Fruit fly (Drosophila melanogaster) whole organism, embryonic: ENCODE data around the gene QIL1.

Experiments
- Atf3 ChIP-seq: fragments of 200-800 bp; sonication (Bioruptor generic); optimal IDR thresholded peaks from 3 replicates; lab custom pipeline; 2016; ENCODE audit warnings: missing biosample characterization, missing genetic modification characterization
- Bgb ChIP-seq: fragments of 200-800 bp; sonication (Bioruptor generic); IDR thresholded peaks from 2 replicates; pipeline ENCODE4 v1.3.6; 2022; ENCODE audit warnings: missing biosample characterization, missing genetic modification characterization; ENCODE audit not compliant: partially characterized antibody
- CG1024 ChIP-seq: fragments of 200-800 bp; sonication (Bioruptor generic); IDR thresholded peaks from 2 replicates; pipeline ENCODE4 v1.3.6; 2022; ENCODE audit warnings: missing biosample characterization, missing genetic modification characterization
- CG10366 ChIP-seq: fragments of 200-800 bp; sonication (Bioruptor generic); IDR thresholded peaks from 2 replicates; pipeline ENCODE4 v1.3.6; 2022; ENCODE audit warnings: missing biosample characterization, missing genetic modification characterization
- CG10462 ChIP-seq: fragments of 200-800 bp; sonication (Bioruptor generic); optimal IDR thresholded peaks from 2 replicates; lab custom pipeline; 2016; ENCODE audit warnings: missing biosample characterization, missing genetic modification characterization
- CG10543 ChIP-seq: fragments of 200-800 bp; sonication (Bioruptor generic); optimal IDR thresholded peaks from 3 replicates; lab custom pipeline; 2017; ENCODE audit warnings: missing biosample characterization, mild to moderate bottlenecking, missing genetic modification characterization, moderate library complexity
- CG11398 ChIP-seq: fragments of 200-800 bp; sonication (Bioruptor generic); optimal IDR thresholded peaks from 2 replicates; lab custom pipeline; 2016; ENCODE audit warnings: missing biosample characterization, missing genetic modification characterization
- CG12071 ChIP-seq: fragments of 200-800 bp; sonication (Bioruptor generic); optimal IDR thresholded peaks from 3 replicates; lab custom pipeline; 2018; ENCODE audit warnings: missing biosample characterization, mild to moderate bottlenecking, missing genetic modification characterization
- CG13123 ChIP-seq: fragments of 200-800 bp; sonication (Bioruptor generic); optimal IDR thresholded peaks from 2 replicates; lab custom pipeline; 2016; ENCODE audit warnings: missing biosample characterization, missing genetic modification characterization
- CG13287 ChIP-seq: fragments of 200-800 bp; sonication (Bioruptor generic); IDR thresholded peaks from 2 replicates; pipeline ENCODE4 v1.3.6; 2022; ENCODE audit warnings: missing biosample characterization, missing genetic modification characterization; ENCODE audit not compliant: partially characterized antibody
- CG13424 ChIP-seq: fragments of 200-800 bp; sonication (Bioruptor generic); optimal IDR thresholded peaks from 2 replicates; lab custom pipeline; 2019; ENCODE audit warnings: missing biosample characterization, mild to moderate bottlenecking, missing genetic modification characterization, moderate library complexity
- CG14441 ChIP-seq: fragments of 200-800 bp; sonication (Bioruptor generic); IDR thresholded peaks from 2 replicates; pipeline ENCODE4 v1.3.6; 2022; ENCODE audit warnings: missing biosample characterization, missing genetic modification characterization
- CG17568 ChIP-seq: fragments of 200-800 bp; sonication (Bioruptor generic); optimal IDR thresholded peaks from 2 replicates; lab custom pipeline; 2018; ENCODE audit warnings: missing biosample characterization, mild to moderate bottlenecking, missing genetic modification characterization, moderate library complexity
- CG2116 ChIP-seq: fragments of 200-800 bp; sonication (Bioruptor generic); optimal IDR thresholded peaks from 3 replicates; lab custom pipeline; 2018; ENCODE audit warnings: missing biosample characterization, mild to moderate bottlenecking, missing genetic modification characterization
- CG2120 ChIP-seq: fragments of 200-800 bp; sonication (Bioruptor generic); optimal IDR thresholded peaks from 3 replicates; lab custom pipeline; 2016; ENCODE audit warnings: missing biosample characterization, missing genetic modification characterization
- CG3847 ChIP-seq: fragments of 200-800 bp; sonication (Bioruptor generic); IDR thresholded peaks from 2 replicates; pipeline ENCODE4 v1.3.6; 2022; ENCODE audit warnings: missing biosample characterization, missing genetic modification characterization
- CG43689 ChIP-seq: fragments of 200-800 bp; sonication (Bioruptor generic); IDR thresholded peaks from 2 replicates; pipeline ENCODE4 v1.3.6; 2022; ENCODE audit warnings: missing biosample characterization, missing genetic modification characterization
- CG4820 ChIP-seq: fragments of 200-800 bp; sonication (Bioruptor generic); optimal IDR thresholded peaks from 3 replicates; lab custom pipeline; 2016; ENCODE audit warnings: missing biosample characterization, missing genetic modification characterization
- CG6683 ChIP-seq: fragments of 200-800 bp; sonication (Bioruptor generic); optimal IDR thresholded peaks from 2 replicates; lab custom pipeline; 2017; ENCODE audit warnings: missing biosample characterization, mild to moderate bottlenecking, missing genetic modification characterization, missing genetic modification reagents
- CG6791 ChIP-seq: fragments of 200-800 bp; sonication (Bioruptor generic); IDR thresholded peaks from 3 replicates; pipeline ENCODE4 v1.3.6; 2022; ENCODE audit warnings: missing biosample characterization, missing genetic modification characterization; ENCODE audit not compliant: partially characterized antibody
- CG7745 ChIP-seq: fragments of 200-800 bp; sonication (Bioruptor generic); optimal IDR thresholded peaks from 2 replicates; lab custom pipeline; 2018; ENCODE audit warnings: missing biosample characterization, mild to moderate bottlenecking, missing genetic modification characterization, moderate library complexity
- CG8388 ChIP-seq: fragments of 200-800 bp; sonication (Bioruptor generic); optimal IDR thresholded peaks from 2 replicates; lab custom pipeline; 2019; ENCODE audit warnings: missing biosample characterization, mild to moderate bottlenecking, missing genetic modification characterization, moderate library complexity
- CG8765 ChIP-seq: fragments of 200-800 bp; sonication (Bioruptor generic); IDR thresholded peaks from 2 replicates; pipeline ENCODE4 v1.3.6; 2022; ENCODE audit warnings: missing biosample characterization, missing genetic modification characterization
- CG8924 ChIP-seq: fragments of 200-800 bp; optimal IDR thresholded peaks from 3 replicates; lab custom pipeline; 2019; ENCODE audit warnings: missing biosample characterization, mild to moderate bottlenecking, missing genetic modification characterization, moderate library complexity
- Camta ChIP-seq: fragments of 200-800 bp; sonication (Bioruptor generic); optimal IDR thresholded peaks from 2 replicates; lab custom pipeline; 2016; ENCODE audit warnings: missing biosample characterization, missing genetic modification characterization
- D19B ChIP-seq: fragments of 200-800 bp; sonication (Bioruptor generic); optimal IDR thresholded peaks from 2 replicates; lab custom pipeline; 2017; ENCODE audit warnings: missing biosample characterization, mild to moderate bottlenecking, missing genetic modification characterization
- Dbx ChIP-seq: fragments of 200-800 bp; sonication (Bioruptor generic); IDR thresholded peaks from 3 replicates; pipeline ENCODE4 v1.3.6; 2022; ENCODE audit warnings: missing biosample characterization, missing genetic modification characterization
- Dp ChIP-seq: fragments of 200-800 bp; sonication (Bioruptor generic); optimal IDR thresholded peaks from 2 replicates; lab custom pipeline; 2018; ENCODE audit warnings: missing biosample characterization, mild to moderate bottlenecking, missing genetic modification characterization, moderate library complexity
- Dref ChIP-seq: fragments of 200-800 bp; sonication (Bioruptor generic); IDR thresholded peaks from 2 replicates; pipeline ENCODE4 v1.3.6; 2022; ENCODE audit warnings: missing biosample characterization, missing genetic modification characterization
- Ets65A ChIP-seq: fragments of 200-800 bp; sonication (Bioruptor generic); peaks from one replicate; lab custom pipeline; 2016; ENCODE audit warnings: missing biosample characterization, missing genetic modification characterization
- Gsc ChIP-seq: fragments of 200-800 bp; sonication (Bioruptor generic); IDR thresholded peaks from 2 replicates; pipeline ENCODE4 v1.3.6; 2022; ENCODE audit warnings: missing biosample characterization, missing genetic modification characterization
- MESR4 ChIP-seq: fragments of 200-800 bp; sonication (Bioruptor generic); optimal IDR thresholded peaks from 2 replicates; lab custom pipeline; 2018; ENCODE audit warnings: missing biosample characterization, mild to moderate bottlenecking, missing genetic modification characterization, moderate library complexity
- MTF-1 ChIP-seq: fragments of 200-800 bp; sonication (Bioruptor generic); optimal IDR thresholded peaks from 2 replicates; lab custom pipeline; 2018; ENCODE audit warnings: missing biosample characterization, mild to moderate bottlenecking, missing genetic modification characterization, borderline replicate concordance
- Sox102F ChIP-seq: fragments of 200-800 bp; sonication (Bioruptor generic); optimal IDR thresholded peaks from 2 replicates; lab custom pipeline; 2018; ENCODE audit warnings: missing biosample characterization, mild to moderate bottlenecking, missing genetic modification characterization, moderate library complexity
- Sry-β ChIP-seq: fragments of 200-800 bp; sonication (Bioruptor generic); optimal IDR thresholded peaks from 2 replicates; lab custom pipeline; 2018; ENCODE audit warnings: missing biosample characterization, mild to moderate bottlenecking, missing genetic modification characterization, moderate library complexity
- Tbp ChIP-seq: fragments of >200 bp; optimal IDR thresholded peaks from 2 replicates; lab custom pipeline; 2018; ENCODE audit warnings: missing biosample characterization, missing genetic modification characterization
- bab2 ChIP-seq: fragments of 200-800 bp; sonication (Bioruptor generic); optimal IDR thresholded peaks from 2 replicates; lab custom pipeline; 2016; ENCODE audit warnings: missing biosample characterization, missing genetic modification characterization
- br ChIP-seq: fragments of >200 bp; optimal IDR thresholded peaks from 2 replicates; lab custom pipeline; 2017
- cad ChIP-seq: fragments of >200 bp; optimal IDR thresholded peaks from 2 replicates; lab custom pipeline; 2017; ENCODE audit warnings: missing biosample characterization, missing genetic modification characterization
- cg ChIP-seq: fragments of 200-800 bp; sonication (Bioruptor generic); optimal IDR thresholded peaks from 3 replicates; lab custom pipeline; 2019; ENCODE audit warnings: missing biosample characterization, mild to moderate bottlenecking, missing genetic modification characterization, moderate library complexity
- chinmo ChIP-seq: fragments of 200-800 bp; sonication (Bioruptor generic); IDR thresholded peaks from 4 replicates; pipeline ENCODE4 v1.3.6; 2022; ENCODE audit warnings: missing biosample characterization, missing genetic modification characterization; ENCODE audit not compliant: partially characterized antibody
- dm ChIP-seq: fragments of 200-800 bp; sonication (Bioruptor generic); optimal IDR thresholded peaks from 3 replicates; lab custom pipeline; 2016; ENCODE audit warnings: missing biosample characterization, missing genetic modification characterization
- gcm ChIP-seq: fragments of 200-800 bp; sonication (Bioruptor generic); optimal IDR thresholded peaks from 2 replicates; lab custom pipeline; 2019; ENCODE audit warnings: missing biosample characterization, mild to moderate bottlenecking, missing genetic modification characterization, moderate library complexity
- gcm2 ChIP-seq: fragments of 200-800 bp; sonication (Bioruptor generic); optimal IDR thresholded peaks from 2 replicates; lab custom pipeline; 2016; ENCODE audit warnings: missing biosample characterization, missing genetic modification characterization
- gro ChIP-seq: fragments of 200-800 bp; sonication (Bioruptor generic); optimal IDR thresholded peaks from 2 replicates; lab custom pipeline; 2016; ENCODE audit warnings: missing biosample characterization, missing genetic modification characterization
- jumu ChIP-seq: fragments of 200-800 bp; sonication (Bioruptor generic); optimal IDR thresholded peaks from 3 replicates; lab custom pipeline; 2016; ENCODE audit warnings: missing biosample characterization, missing genetic modification characterization
- knrl ChIP-seq: fragments of 200-800 bp; sonication (Bioruptor generic); IDR thresholded peaks from 3 replicates; pipeline ENCODE4 v1.3.6; 2022; ENCODE audit warnings: missing biosample characterization, missing genetic modification characterization; ENCODE audit not compliant: partially characterized antibody
- psq ChIP-seq: fragments of 200-800 bp; sonication (Bioruptor generic); optimal IDR thresholded peaks from 2 replicates; lab custom pipeline; 2017; ENCODE audit warnings: missing biosample characterization, missing genetic modification characterization
- pum ChIP-seq: fragments of 200-800 bp; sonication (Bioruptor generic); optimal IDR thresholded peaks from 2 replicates; lab custom pipeline; 2016; ENCODE audit warnings: missing biosample characterization, missing genetic modification characterization
- pzg ChIP-seq: fragments of 200-800 bp; sonication (Bioruptor generic); optimal IDR thresholded peaks from 3 replicates; lab custom pipeline; 2018; ENCODE audit warnings: missing biosample characterization, mild to moderate bottlenecking, missing genetic modification characterization, moderate library complexity
- vfl ChIP-seq: fragments of 200-800 bp; sonication (Bioruptor generic); optimal IDR thresholded peaks from 2 replicates; lab custom pipeline; 2016; ENCODE audit warnings: missing biosample characterization, missing genetic modification characterization

The QIL1 gene

dm6 chr3L:17433555-17433954, 32.2 kb upstream of the QIL1 start, which contains the start of the genes Coq4 and CG32176 (continued):
- TF ChIP-seq CG1024 (GFP tag; lab: Robert Waterston, UW) (peak; percentile 94), pum (GFP tag; lab: Kevin White, UChicago) (peak; percentile 99), MTF-1 (peak; percentile 93), Gsc (GFP tag; lab: Robert Waterston, UW) (peak; percentile 93), Dp (peak; percentile 34), Sox102F (GFP tag; lab: Kevin White, UChicago) (peak; percentile 99), gcm (GFP tag; lab: Kevin White, UChicago) (peak; percentile 98), Bgb (GFP tag; lab: Robert Waterston, UW) (peak; percentile 77), CG6683 (GFP tag; lab: Kevin White, UChicago) (peak; percentile 90), psq (GFP tag; lab: Kevin White, UChicago) (peak; percentile 93), Dref (GFP tag; lab: Robert Waterston, UW) (peak; percentile 47), CG13287 (peak; percentile 79), CG14441 (GFP tag; lab: Robert Waterston, UW) (peak; percentile 98), CG10462 (GFP tag; lab: Kevin White, UChicago) (peak; percentile 98), CG2120 (GFP tag; lab: Kevin White, UChicago) (peak; percentile 99), knrl (GFP tag; lab: Robert Waterston, UW) (peak; percentile 71), chinmo (GFP tag; lab: Robert Waterston, UW) (no peak), dm (peak; percentile 96), CG3847 (GFP tag; lab: Robert Waterston, UW) (peak; percentile 98), CG2116 (GFP tag; lab: Kevin White, UChicago) (peak; percentile 88), CG8924 (tag; lab: Kevin White, UChicago) (peak; percentile 97), CG7745 (tag; lab: Kevin White, UChicago) (peak; percentile 56), CG8765 (GFP tag; lab: Robert Waterston, UW) (peak; percentile 97), MESR4 (GFP tag; lab: Kevin White, UChicago) (peak; percentile 71), Ets65A (GFP tag; lab: Kevin White, UChicago) (peak; percentile 100), jumu (GFP tag; lab: Kevin White, UChicago) (peak; percentile 99), CG13123 (peak; percentile 96), Camta (GFP tag; lab: Kevin White, UChicago) (peak; percentile 98), vfl (peak; percentile 99), CG13424 (tag; lab: Kevin White, UChicago) (peak; percentile 98), Tbp (GFP tag; lab: Kevin White, UChicago) (no peak), CG11398 (GFP tag; lab: Kevin White, UChicago) (peak; percentile 95), Dbx (peak; percentile 99), pzg (GFP tag; lab: Kevin White, UChicago) (peak; percentile 69), CG6791 (peak; percentile 76; the same call in 2 of the 3 replicates), cad (GFP tag; lab: Kevin White, UChicago) (no peak), br (lab: Kevin White, UChicago) (no peak), gcm2 (GFP tag; lab: Kevin White, UChicago) (peak; percentile 97), CG12071 (GFP tag; lab: Kevin White, UChicago) (peak; percentile 97), gro (GFP tag; lab: Kevin White, UChicago) (peak; percentile 98), cg (GFP tag; lab: Kevin White, UChicago) (no peak), D19B (GFP tag; lab: Kevin White, UChicago) (peak; percentile 91), bab2 (peak; percentile 98), CG10543 (GFP tag; lab: Kevin White, UChicago) (peak; percentile 96), Sry-β (GFP tag; lab: Kevin White, UChicago) (peak; percentile 65), CG10366 (GFP tag; lab: Robert Waterston, UW) (peak; percentile 98), Atf3 (GFP tag; lab: Kevin White, UChicago) (peak; percentile 98), CG8388 (GFP tag; lab: Kevin White, UChicago) (peak; percentile 97), CG17568 (peak; percentile 95), CG4820 (peak; percentile 97), CG43689 (GFP tag; lab: Robert Waterston, UW) (peak; percentile 94)
